Worm (Caenorhabditis elegans) whole organism, young adult: ENCODE results near the gene F21E9.2.

ENCODE experiments used
- C17E4.6 ChIP-seq: fragments of 200-800 bp; sonication (Bioruptor generic); IDR thresholded peaks from 2 replicates; pipeline ENCODE4 v1.3.6; 2022; ENCODE audit warnings: missing genetic modification reagents, missing genetic modification characterization, missing compliant biosample characterization
- F22D6.2 ChIP-seq: sonication (generic microtip); optimal IDR thresholded peaks from 2 replicates; lab custom pipeline; 2016; ENCODE audit warnings: mild to moderate bottlenecking, missing genetic modification characterization, missing compliant biosample characterization
- F49E8.2 ChIP-seq: sonication (generic microtip); optimal IDR thresholded peaks from 3 replicates; lab custom pipeline; 2017; ENCODE audit warnings: missing genetic modification characterization, mild to moderate bottlenecking, missing compliant biosample characterization, antibody characterized with exemption, moderate library complexity; ENCODE audit not compliant: insufficient read depth
- F57A8.1 ChIP-seq: fragments of 200-800 bp; sonication (Bioruptor generic); optimal IDR thresholded peaks from 2 replicates; lab custom pipeline; 2018; ENCODE audit warnings: mild to moderate bottlenecking, missing genetic modification characterization, moderate library complexity, missing compliant biosample characterization
- K11D2.4 ChIP-seq: fragments of 200-800 bp; sonication (Bioruptor generic); IDR thresholded peaks from 2 replicates; pipeline ENCODE4 v1.3.6; 2022; ENCODE audit warnings: missing genetic modification reagents, missing genetic modification characterization, missing compliant biosample characterization
- Y56A3A.18 ChIP-seq: fragments of 200-800 bp; sonication (Bioruptor generic); IDR thresholded peaks from 2 replicates; pipeline ENCODE4 v1.3.6; 2022; ENCODE audit warnings: missing genetic modification reagents, missing genetic modification characterization, missing compliant biosample characterization
- aptf-2 ChIP-seq: fragments of 200-800 bp; sonication (Bioruptor generic); conservative IDR thresholded peaks from 2 replicates; pipeline ENCODE4 v1.3.6; 2022; ENCODE audit warnings: missing genetic modification reagents, missing genetic modification characterization, missing compliant biosample characterization
- aptf-3 ChIP-seq: fragments of 200-800 bp; sonication (Bioruptor generic); IDR thresholded peaks from 2 replicates; pipeline ENCODE4 v1.3.6; 2022; ENCODE audit warnings: missing genetic modification characterization, missing compliant biosample characterization
- attf-3 ChIP-seq: fragments of 200-800 bp; sonication (Bioruptor generic); conservative IDR thresholded peaks from 2 replicates; pipeline ENCODE4 v1.3.6; 2022; ENCODE audit warnings: missing genetic modification reagents, missing genetic modification characterization, missing compliant biosample characterization
- attf-5 ChIP-seq: fragments of 200-800 bp; sonication (Bioruptor generic); optimal IDR thresholded peaks from 2 replicates; lab custom pipeline; 2018; ENCODE audit warnings: mild to moderate bottlenecking, missing genetic modification characterization, missing compliant biosample characterization
- attf-6 ChIP-seq: fragments of 200-800 bp; sonication (Bioruptor generic); IDR thresholded peaks from 2 replicates; pipeline ENCODE4 v1.3.6; 2022; ENCODE audit warnings: missing genetic modification reagents, missing genetic modification characterization, missing compliant biosample characterization
- bed-1 ChIP-seq: fragments of 200-800 bp; sonication (Bioruptor generic); IDR thresholded peaks from 2 replicates; pipeline ENCODE4 v1.3.6; 2022; ENCODE audit warnings: missing genetic modification reagents, missing genetic modification characterization, missing compliant biosample characterization
- bed-2 ChIP-seq: fragments of 200-800 bp; sonication (Bioruptor generic); IDR thresholded peaks from 2 replicates; pipeline ENCODE4 v1.3.6; 2022; ENCODE audit warnings: missing genetic modification reagents, missing genetic modification characterization, missing compliant biosample characterization
- ceh-27 ChIP-seq: fragments of 200-800 bp; sonication (Bioruptor generic); optimal IDR thresholded peaks from 2 replicates; lab custom pipeline; 2018; ENCODE audit warnings: mild to moderate bottlenecking, missing genetic modification characterization, moderate library complexity, missing compliant biosample characterization
- ceh-79 ChIP-seq: sonication (generic microtip); optimal IDR thresholded peaks from 2 replicates; lab custom pipeline; 2017; ENCODE audit warnings: mild to moderate bottlenecking, missing genetic modification characterization, missing compliant biosample characterization
- ceh-91 ChIP-seq: fragments of 200-800 bp; sonication (Bioruptor generic); IDR thresholded peaks from 2 replicates; pipeline ENCODE4 v1.3.6; 2022; ENCODE audit warnings: missing genetic modification reagents, missing genetic modification characterization, missing compliant biosample characterization
- dox-1 ChIP-seq: fragments of 200-800 bp; sonication (Bioruptor generic); IDR thresholded peaks from 2 replicates; pipeline ENCODE4 v1.3.6; 2022; ENCODE audit warnings: missing genetic modification reagents, missing genetic modification characterization, missing compliant biosample characterization
- dpff-1 ChIP-seq: sonication (generic microtip); optimal IDR thresholded peaks from 2 replicates; lab custom pipeline; 2017; ENCODE audit warnings: mild to moderate bottlenecking, missing genetic modification characterization, missing compliant biosample characterization
- egl-18 ChIP-seq: fragments of 200-800 bp; sonication (Bioruptor generic); IDR thresholded peaks from 2 replicates; pipeline ENCODE4 v1.3.6; 2022; ENCODE audit warnings: missing genetic modification reagents, missing genetic modification characterization, missing compliant biosample characterization
- egl-44 ChIP-seq: fragments of 200-800 bp; sonication (Bioruptor generic); IDR thresholded peaks from 2 replicates; pipeline ENCODE4 v1.3.6; 2022; ENCODE audit warnings: missing genetic modification reagents, missing genetic modification characterization, missing compliant biosample characterization
- hlh-12 ChIP-seq: sonication (generic microtip); optimal IDR thresholded peaks from 2 replicates; lab custom pipeline; 2016; ENCODE audit warnings: missing genetic modification characterization, missing compliant biosample characterization
- lag-1 ChIP-seq: fragments of 200-800 bp; sonication (Bioruptor generic); IDR thresholded peaks from 2 replicates; pipeline ENCODE4 v1.3.6; 2022; ENCODE audit warnings: missing genetic modification reagents, missing genetic modification characterization, missing compliant biosample characterization
- let-607 ChIP-seq, 2 experiments: fragments of 200-800 bp in 1 of 2; sonication (Bioruptor generic) in 1 of 2; sonication (generic microtip) in 1 of 2; optimal IDR thresholded peaks; 2 replicates each; lab custom pipeline; 2016 to 2018; ENCODE audit warnings: mild to moderate bottlenecking in 2 of 2, missing compliant biosample characterization in 2 of 2, missing genetic modification characterization in 2 of 2, moderate library complexity in 2 of 2, missing genotype in 1 of 2
- lsl-1 ChIP-seq: fragments of 200-800 bp; sonication (Bioruptor generic); optimal IDR thresholded peaks from 2 replicates; lab custom pipeline; 2018; ENCODE audit warnings: mild to moderate bottlenecking, missing genetic modification characterization, moderate library complexity, missing compliant biosample characterization
- lsy-27 ChIP-seq: sonication (generic microtip); optimal IDR thresholded peaks from 2 replicates; lab custom pipeline; 2017; ENCODE audit warnings: missing genetic modification characterization, mild to moderate bottlenecking, missing compliant biosample characterization, antibody characterized with exemption, missing genotype, borderline replicate concordance; ENCODE audit not compliant: insufficient read depth
- madf-3 ChIP-seq: fragments of 200-800 bp; sonication (Bioruptor generic); IDR thresholded peaks from 2 replicates; pipeline ENCODE4 v1.3.6; 2022; ENCODE audit warnings: missing genetic modification reagents, missing genetic modification characterization, missing compliant biosample characterization
- madf-6 ChIP-seq: fragments of 200-800 bp; sonication (Bioruptor generic); IDR thresholded peaks from 2 replicates; pipeline ENCODE4 v1.3.6; 2022; ENCODE audit warnings: missing genetic modification reagents, missing genetic modification characterization, missing compliant biosample characterization
- mcd-1 ChIP-seq: fragments of 200-800 bp; sonication (Bioruptor generic); IDR thresholded peaks from 2 replicates; pipeline ENCODE4 v1.3.6; 2022; ENCODE audit warnings: missing genetic modification reagents, missing genetic modification characterization, missing compliant biosample characterization
- mel-28 ChIP-seq: sonication (generic microtip); optimal IDR thresholded peaks from 2 replicates; lab custom pipeline; 2016; ENCODE audit warnings: borderline replicate concordance, mild to moderate bottlenecking, missing genetic modification characterization, missing compliant biosample characterization
- nhr-120 ChIP-seq: fragments of 200-800 bp; sonication (Bioruptor generic); IDR thresholded peaks from 2 replicates; pipeline ENCODE4 v1.3.6; 2022; ENCODE audit warnings: missing genetic modification characterization, missing compliant biosample characterization
- nhr-179 ChIP-seq: sonication (generic microtip); optimal IDR thresholded peaks from 2 replicates; lab custom pipeline; 2016; ENCODE audit warnings: mild to moderate bottlenecking, missing genetic modification characterization, missing compliant biosample characterization
- nhr-80 ChIP-seq: sonication (generic microtip); optimal IDR thresholded peaks from 2 replicates; lab custom pipeline; 2016; ENCODE audit warnings: missing genetic modification characterization, missing compliant biosample characterization
- nhr-90 ChIP-seq: sonication (generic microtip); optimal IDR thresholded peaks from 2 replicates; lab custom pipeline; 2016; ENCODE audit warnings: missing genotype, mild to moderate bottlenecking, missing genetic modification characterization, missing compliant biosample characterization
- pbrm-1 ChIP-seq: fragments of 200-800 bp; sonication (Bioruptor generic); IDR thresholded peaks from 2 replicates; pipeline ENCODE4 v1.3.6; 2022; ENCODE audit warnings: missing genetic modification reagents, missing genetic modification characterization, missing compliant biosample characterization
- rpc-1 ChIP-seq, 2 experiments: fragments of 150-350 bp in 1 of 2; sonication (generic microtip) in 1 of 2; optimal IDR thresholded peaks; 2 replicates each; lab custom pipeline; 2014 to 2018; ENCODE audit warnings: missing biosample characterization in 1 of 2, missing genetic modification characterization in 1 of 2, missing genetic modification reagents in 1 of 2, missing genotype in 1 of 2
- sdz-38 ChIP-seq: sonication (generic microtip); optimal IDR thresholded peaks from 2 replicates; lab custom pipeline; 2016; ENCODE audit warnings: missing genotype, missing genetic modification characterization, missing compliant biosample characterization
- snpc-3.4 ChIP-seq: sonication (generic microtip); optimal IDR thresholded peaks from 2 replicates; lab custom pipeline; 2017; ENCODE audit warnings: missing genetic modification characterization, mild to moderate bottlenecking, missing compliant biosample characterization, antibody characterized with exemption, moderate library complexity, missing genotype, missing genetic modification reagents
- tbx-9 ChIP-seq: sonication (generic microtip); optimal IDR thresholded peaks from 2 replicates; lab custom pipeline; 2016; ENCODE audit warnings: borderline replicate concordance, missing genetic modification characterization, inconsistent platforms, missing compliant biosample characterization
- tlf-1 ChIP-seq: fragments of 200-800 bp; sonication (Bioruptor generic); optimal IDR thresholded peaks from 2 replicates; lab custom pipeline; 2018; ENCODE audit warnings: mild to moderate bottlenecking, missing genetic modification characterization, missing compliant biosample characterization
- xnd-1 ChIP-seq: sonication (generic microtip); optimal IDR thresholded peaks from 2 replicates; lab custom pipeline; 2016; ENCODE audit warnings: missing genotype, missing genetic modification reagents, missing genetic modification characterization, missing compliant biosample characterization
- ztf-22 ChIP-seq: fragments of 200-800 bp; sonication (Bioruptor generic); optimal IDR thresholded peaks from 2 replicates; lab custom pipeline; 2018; ENCODE audit warnings: mild to moderate bottlenecking, missing genetic modification characterization, moderate library complexity, missing compliant biosample characterization
- ztf-28 ChIP-seq: fragments of 200-800 bp; sonication (Bioruptor generic); IDR thresholded peaks from 2 replicates; pipeline ENCODE4 v1.3.6; 2022; ENCODE audit warnings: missing genetic modification reagents, missing genetic modification characterization, missing compliant biosample characterization

F21E9.2 gene

ce11 chrX:1344818-1345217 lies 15.1 kb upstream of the F21E9.2 start (continued):
- TF ChIP-seq lsl-1 (no peak), nhr-120 (GFP tag; lab: Robert Waterston, UW) (0 out of 2 replicates have a peak, but pooled peaks have one; percentile 54), F57A8.1 (GFP tag; lab: Kevin White, UChicago) (peak; percentile 84), mcd-1 (GFP tag; lab: Robert Waterston, UW) (peak; percentile 83), K11D2.4 (peak; percentile 98), madf-3 (GFP tag; lab: Robert Waterston, UW) (no peak), mel-28 (tag; lab: Kevin White, UChicago) (peak; percentile 68), nhr-90 (tag; lab: Kevin White, UChicago) (peak; percentile 74), C17E4.6 (peak; percentile 84), dpff-1 (tag; lab: Kevin White, UChicago) (peak; percentile 62), lsy-27 (tag; lab: Kevin White, UChicago) (peak; percentile 50), xnd-1 (tag; lab: Kevin White, UChicago) (no peak), dox-1 (GFP tag; lab: Robert Waterston, UW) (peak; percentile 98), egl-18 (GFP tag; lab: Robert Waterston, UW) (peak; percentile 87), F49E8.2 (tag; lab: Kevin White, UChicago) (no peak), rpc-1 (optimal IDR thresholded peaks at IDR 0.05; lab: Kevin White, UChicago) (no peak), rpc-1 (tag; optimal IDR thresholded peaks at IDR 0.05; lab: Kevin White, UChicago) (no peak), Y56A3A.18 (GFP tag; lab: Robert Waterston, UW) (peak; percentile 99), F22D6.2 (tag; lab: Kevin White, UChicago) (peak; percentile 91), sdz-38 (tag; lab: Kevin White, UChicago) (peak; percentile 36), ztf-28 (GFP tag; lab: Robert Waterston, UW) (no peak), ceh-79 (tag; lab: Kevin White, UChicago) (peak; percentile 71), attf-3 (GFP tag; lab: Robert Waterston, UW) (peak; percentile 35; the same call in 1 of the 2 replicates), snpc-3.4 (tag; lab: Kevin White, UChicago) (peak; percentile 44), ceh-27 (peak; percentile 98), madf-6 (GFP tag; lab: Robert Waterston, UW) (no peak; the same call in 1 of the 2 replicates), nhr-179 (tag; lab: Kevin White, UChicago) (peak; percentile 82), nhr-80 (tag; lab: Kevin White, UChicago) (peak; percentile 76), hlh-12 (no peak), let-607 (tag; optimal IDR thresholded peaks at IDR 0.05; lab: Kevin White, UChicago) (peak; percentile 43 to 90), aptf-2 (GFP tag; lab: Robert Waterston, UW) (no peak), pbrm-1 (GFP tag; lab: Robert Waterston, UW) (peak; percentile 86), ceh-91 (GFP tag; lab: Robert Waterston, UW) (no peak), bed-2 (GFP tag; lab: Robert Waterston, UW) (peak; percentile 32; the same call in 1 of the 2 replicates), bed-1 (GFP tag; lab: Robert Waterston, UW) (0 out of 2 replicates have a peak, but pooled peaks have one; percentile 81), aptf-3 (GFP tag; lab: Robert Waterston, UW) (no peak), tlf-1 (GFP tag; lab: Kevin White, UChicago) (peak; percentile 97), egl-44 (GFP tag; lab: Robert Waterston, UW) (peak; percentile 84), attf-6 (GFP tag; lab: Robert Waterston, UW) (no peak), ztf-22 (GFP tag; lab: Kevin White, UChicago) (peak; percentile 77), tbx-9 (tag; lab: Kevin White, UChicago) (no peak), lag-1 (GFP tag; lab: Robert Waterston, UW) (0 out of 2 replicates have a peak, but pooled peaks have one; percentile 29), attf-5 (GFP tag; lab: Kevin White, UChicago) (no peak)
- TF ChIP-seq, all 124 proteins: peak for 71
